Worm (Caenorhabditis elegans) whole organism, L1 larva: ENCODE data around the gene men-1.

Experiments
- C04F5.9 ChIP-seq: sonication (generic microtip); optimal IDR thresholded peaks from 2 replicates; lab custom pipeline; 2016; ENCODE audit warnings: missing genetic modification characterization, missing compliant biosample characterization
- C16A3.4 ChIP-seq: fragments of 150-350 bp; optimal IDR thresholded peaks from 2 replicates; lab custom pipeline; 2014; ENCODE audit warnings: missing biosample characterization, missing genetic modification characterization
- C34B4.2 ChIP-seq: sonication (generic microtip); optimal IDR thresholded peaks from 2 replicates; lab custom pipeline; 2017; ENCODE audit warnings: mild to moderate bottlenecking, missing genetic modification characterization, missing compliant biosample characterization
- Y116A8C.19 ChIP-seq: sonication (generic microtip); optimal IDR thresholded peaks from 2 replicates; lab custom pipeline; 2016; ENCODE audit warnings: missing compliant biosample characterization, missing genetic modification characterization, borderline replicate concordance
- aha-1 ChIP-seq: fragments of 150-350 bp; optimal IDR thresholded peaks from 2 replicates; lab custom pipeline; 2014; ENCODE audit warnings: missing biosample characterization, missing genetic modification characterization
- alr-1 ChIP-seq: fragments of 200-800 bp; sonication (Bioruptor generic); optimal IDR thresholded peaks from 2 replicates; lab custom pipeline; 2018; ENCODE audit warnings: borderline replicate concordance, mild to moderate bottlenecking, missing genetic modification characterization, missing compliant biosample characterization
- blmp-1 ChIP-seq: fragments of 150-350 bp; optimal IDR thresholded peaks from 2 replicates; lab custom pipeline; 2014; ENCODE audit warnings: missing biosample characterization, missing genetic modification characterization
- ceh-63 ChIP-seq: fragments of 200-800 bp; sonication (Bioruptor generic); optimal IDR thresholded peaks from 2 replicates; lab custom pipeline; 2018; ENCODE audit warnings: mild to moderate bottlenecking, missing genetic modification characterization, missing compliant biosample characterization
- ceh-82 ChIP-seq, 3 experiments: fragments of 150-350 bp in 1 of 3; sonication (generic microtip) in 2 of 3; optimal IDR thresholded peaks; 2 replicates each; lab custom pipeline; 2014 to 2017; ENCODE audit warnings: missing biosample characterization in 3 of 3, missing genetic modification characterization in 3 of 3
- ces-1 ChIP-seq: fragments of 150-350 bp; optimal IDR thresholded peaks from 2 replicates; lab custom pipeline; 2014; ENCODE audit warnings: missing biosample characterization, missing genetic modification reagents, missing genetic modification characterization
- dsc-1 ChIP-seq: sonication (generic microtip); optimal IDR thresholded peaks from 2 replicates; lab custom pipeline; 2016; ENCODE audit warnings: mild to moderate bottlenecking, missing genetic modification characterization, missing compliant biosample characterization
- efl-1 ChIP-seq, 4 experiments: fragments of 150-350 bp; optimal IDR thresholded peaks in 3 of 4; peaks in 1 of 4; 1 replicate in 1 of 4; 2 replicates in 3 of 4; lab custom pipeline; 2014; ENCODE audit warnings: missing biosample characterization in 2 of 4, missing genetic modification characterization in 2 of 4, missing genetic modification reagents in 2 of 4
- egl-13 ChIP-seq: sonication (generic microtip); optimal IDR thresholded peaks from 2 replicates; lab custom pipeline; 2016; ENCODE audit warnings: missing genotype, missing genetic modification reagents, missing genetic modification characterization, missing compliant biosample characterization
- elt-2 ChIP-seq: sonication (generic microtip); optimal IDR thresholded peaks from 2 replicates; lab custom pipeline; 2016; ENCODE audit warnings: missing genetic modification characterization, mild to moderate bottlenecking, inconsistent platforms, missing compliant biosample characterization, missing genetic modification reagents
- ets-5 ChIP-seq: fragments of 200-800 bp; sonication (Bioruptor generic); IDR thresholded peaks from 2 replicates; pipeline ENCODE4 v1.3.6; 2022; ENCODE audit warnings: missing genetic modification characterization, missing compliant biosample characterization
- fos-1 ChIP-seq: fragments of 150-350 bp; optimal IDR thresholded peaks from 2 replicates; lab custom pipeline; 2014; ENCODE audit warnings: missing biosample characterization, missing genetic modification characterization
- grh-1 ChIP-seq: fragments of 200-800 bp; sonication (Bioruptor generic); IDR thresholded peaks from 2 replicates; pipeline ENCODE4 v1.3.6; 2022; ENCODE audit warnings: missing genetic modification reagents, missing genetic modification characterization, missing compliant biosample characterization
- hlh-4 ChIP-seq: sonication (generic microtip); optimal IDR thresholded peaks from 2 replicates; lab custom pipeline; 2016; ENCODE audit warnings: mild to moderate bottlenecking, missing genetic modification characterization, missing compliant biosample characterization
- hpl-2 ChIP-seq: fragments of 150-350 bp; optimal IDR thresholded peaks from 2 replicates; lab custom pipeline; 2014; ENCODE audit warnings: missing biosample characterization, missing genetic modification reagents, missing genetic modification characterization
- irx-1 ChIP-seq: sonication (generic microtip); optimal IDR thresholded peaks from 2 replicates; lab custom pipeline; 2016; ENCODE audit warnings: missing genetic modification characterization, missing compliant biosample characterization
- isw-1 ChIP-seq: fragments of 200-800 bp; sonication (Bioruptor generic); IDR thresholded peaks from 2 replicates; pipeline ENCODE4 v1.3.6; 2022; ENCODE audit warnings: missing genetic modification characterization, missing compliant biosample characterization
- jun-1 ChIP-seq: fragments of 150-350 bp; optimal IDR thresholded peaks from 2 replicates; lab custom pipeline; 2014; ENCODE audit warnings: missing biosample characterization, missing genetic modification reagents, missing genetic modification characterization
- lin-13 ChIP-seq: fragments of 150-350 bp; optimal IDR thresholded peaks from 2 replicates; lab custom pipeline; 2014; ENCODE audit warnings: missing biosample characterization, missing genetic modification reagents, missing genetic modification characterization
- lin-14 ChIP-seq: fragments of 200-800 bp; sonication (Bioruptor generic); optimal IDR thresholded peaks from 2 replicates; lab custom pipeline; 2018; ENCODE audit warnings: mild to moderate bottlenecking, missing genetic modification characterization, moderate library complexity, missing compliant biosample characterization
- lin-15B ChIP-seq: fragments of 150-350 bp; sonication (generic microtip); optimal IDR thresholded peaks from 3 replicates; lab custom pipeline; 2014; ENCODE audit warnings: missing biosample characterization, missing genetic modification characterization
- lin-35 ChIP-seq, 2 experiments: fragments of 150-350 bp; optimal IDR thresholded peaks; 2 replicates each; lab custom pipeline; 2014; ENCODE audit warnings: missing biosample characterization in 2 of 2, missing genetic modification characterization in 2 of 2, missing genetic modification reagents in 2 of 2
- mab-9 ChIP-seq: fragments of 200-800 bp; sonication (Bioruptor generic); IDR thresholded peaks from 2 replicates; pipeline ENCODE4 v1.3.6; 2022; ENCODE audit warnings: missing genetic modification reagents, missing genetic modification characterization, missing compliant biosample characterization
- mef-2 ChIP-seq: fragments of 150-350 bp; optimal IDR thresholded peaks from 2 replicates; lab custom pipeline; 2014; ENCODE audit warnings: missing biosample characterization, missing genetic modification characterization
- mep-1 ChIP-seq: fragments of 150-350 bp; optimal IDR thresholded peaks from 2 replicates; lab custom pipeline; 2014; ENCODE audit warnings: missing biosample characterization, missing genetic modification characterization
- nhr-19 ChIP-seq: fragments of 200-800 bp; sonication (Bioruptor generic); conservative IDR thresholded peaks from 2 replicates; pipeline ENCODE4 v1.3.6; 2022; ENCODE audit warnings: missing genetic modification characterization, missing compliant biosample characterization
- nhr-20 ChIP-seq: sonication (generic microtip); optimal IDR thresholded peaks from 2 replicates; lab custom pipeline; 2016; ENCODE audit warnings: mild to moderate bottlenecking, missing genetic modification characterization, missing compliant biosample characterization
- nhr-28 ChIP-seq: fragments of 150-350 bp; optimal IDR thresholded peaks from 2 replicates; lab custom pipeline; 2014; ENCODE audit warnings: missing biosample characterization, missing genetic modification characterization
- nhr-84 ChIP-seq: sonication (generic microtip); optimal IDR thresholded peaks from 2 replicates; lab custom pipeline; 2017; ENCODE audit warnings: missing biosample characterization, missing genetic modification characterization
- nhr-85 ChIP-seq: sonication (generic microtip); peaks from one replicate; lab custom pipeline; 2016; ENCODE audit warnings: missing genetic modification characterization, inconsistent platforms, missing compliant biosample characterization
- pag-3 ChIP-seq: sonication (generic microtip); optimal IDR thresholded peaks from 2 replicates; lab custom pipeline; 2017; ENCODE audit warnings: missing genetic modification characterization, mild to moderate bottlenecking, missing compliant biosample characterization, antibody characterized with exemption, borderline replicate concordance; ENCODE audit not compliant: insufficient read depth
- pax-3 ChIP-seq: fragments of 200-800 bp; sonication (Bioruptor generic); optimal IDR thresholded peaks from 2 replicates; lab custom pipeline; 2018; ENCODE audit warnings: mild to moderate bottlenecking, missing genetic modification characterization, moderate library complexity, missing compliant biosample characterization
- pqm-1 ChIP-seq: sonication (generic microtip); optimal IDR thresholded peaks from 3 replicates; lab custom pipeline; 2017; ENCODE audit warnings: missing biosample characterization, missing genetic modification characterization
- snpc-4 ChIP-seq: fragments of 150-350 bp; optimal IDR thresholded peaks from 2 replicates; lab custom pipeline; 2014; ENCODE audit warnings: missing biosample characterization, missing genetic modification characterization
- sox-4 ChIP-seq: sonication (generic microtip); optimal IDR thresholded peaks from 2 replicates; lab custom pipeline; 2016; ENCODE audit warnings: missing genetic modification characterization, missing compliant biosample characterization
- sptf-1 ChIP-seq: fragments of 150-350 bp; optimal IDR thresholded peaks from 2 replicates; lab custom pipeline; 2014; ENCODE audit warnings: missing biosample characterization, missing genetic modification characterization
- sup-37 ChIP-seq: fragments of 200-800 bp; sonication (Bioruptor generic); optimal IDR thresholded peaks from 2 replicates; lab custom pipeline; 2018; ENCODE audit warnings: mild to moderate bottlenecking, missing genetic modification characterization, missing compliant biosample characterization
- unc-30 ChIP-seq: sonication (generic microtip); optimal IDR thresholded peaks from 2 replicates; lab custom pipeline; 2017; ENCODE audit warnings: missing biosample characterization, missing genetic modification characterization
- unc-86 ChIP-seq: sonication (generic microtip); optimal IDR thresholded peaks from 2 replicates; lab custom pipeline; 2016; ENCODE audit warnings: missing genetic modification characterization, missing compliant biosample characterization
- unc-98 ChIP-seq: fragments of 200-800 bp; sonication (Bioruptor generic); IDR thresholded peaks from 2 replicates; pipeline ENCODE4 v1.3.6; 2022; ENCODE audit warnings: missing genetic modification characterization, missing compliant biosample characterization
- vab-15 ChIP-seq: sonication (generic microtip); optimal IDR thresholded peaks from 2 replicates; lab custom pipeline; 2017; ENCODE audit warnings: missing genotype, mild to moderate bottlenecking, missing genetic modification characterization, missing compliant biosample characterization
- xbp-1 ChIP-seq: sonication (generic microtip); optimal IDR thresholded peaks from 2 replicates; lab custom pipeline; 2016; ENCODE audit warnings: missing genetic modification characterization, missing compliant biosample characterization
- zag-1 ChIP-seq: fragments of 150-350 bp; optimal IDR thresholded peaks from 2 replicates; lab custom pipeline; 2014; ENCODE audit warnings: missing biosample characterization, missing genetic modification characterization
- ztf-11 ChIP-seq, 2 experiments: sonication (generic microtip); optimal IDR thresholded peaks; 2 replicates each; lab custom pipeline; 2016 to 2017; ENCODE audit warnings: missing genetic modification characterization in 2 of 2, missing biosample characterization in 1 of 2, missing compliant biosample characterization in 1 of 2

The men-1 gene

DNA sequence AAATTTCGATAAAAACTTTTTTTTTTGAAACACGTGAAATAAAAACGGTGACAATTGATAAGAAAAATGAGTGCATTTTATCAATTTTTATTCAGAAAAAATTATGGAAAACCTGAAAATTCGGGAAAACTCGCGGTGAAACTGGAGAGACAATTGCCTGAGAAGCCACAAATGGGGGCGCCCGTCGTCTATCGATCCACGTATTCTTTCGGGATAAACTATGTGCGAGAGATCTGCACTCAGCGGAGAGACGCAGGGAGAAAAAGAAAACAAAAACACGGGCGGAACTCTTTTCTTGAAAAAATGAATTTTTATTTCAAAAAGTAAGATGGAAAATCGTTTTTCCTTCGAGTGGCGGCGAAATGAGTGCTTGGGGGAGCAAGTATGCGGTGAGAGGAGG lies at the start of gene men-1:
TSS of gene men-1 (minus strand) at position 242 of the 400 bp plus-strand sequence.
- TF ChIP-seq unc-30 (tag; lab: Kevin White, UChicago) = no peak
- no peak for TF ChIP-seq pqm-1
- no peak for TF ChIP-seq zag-1 (tag; lab: Kevin White, UChicago)
- TF ChIP-seq unc-98 (GFP tag; lab: Robert Waterston, UW) = no peak
- TF ChIP-seq C16A3.4 (tag; lab: Kevin White, UChicago) = no peak
- TF ChIP-seq sup-37 (GFP tag; lab: Kevin White, UChicago) = no peak
- TF ChIP-seq nhr-28 (tag; lab: Kevin White, UChicago) = no peak
- no peak for TF ChIP-seq nhr-84
- no peak for TF ChIP-seq C34B4.2
- TF ChIP-seq lin-14 (GFP tag; lab: Kevin White, UChicago) = peak; percentile 23
- TF ChIP-seq nhr-85 = peak; percentile 56
- no peak for TF ChIP-seq pax-3
- no peak for TF ChIP-seq unc-86 (tag; lab: Kevin White, UChicago)
- no peak for TF ChIP-seq efl-1 (optimal IDR thresholded peaks at IDR 0.05; lab: Kevin White, UChicago)
- peak in 1 of 2 experiments; percentile 79 for TF ChIP-seq efl-1 (GFP tag; optimal IDR thresholded peaks at IDR 0.05 in 1 of 2; lab: Kevin White, UChicago)
- TF ChIP-seq ceh-82 (tag; optimal IDR thresholded peaks at IDR 0.05; lab: Kevin White, UChicago) = no peak
- TF ChIP-seq, all 84 proteins: peak for 3

DNA sequence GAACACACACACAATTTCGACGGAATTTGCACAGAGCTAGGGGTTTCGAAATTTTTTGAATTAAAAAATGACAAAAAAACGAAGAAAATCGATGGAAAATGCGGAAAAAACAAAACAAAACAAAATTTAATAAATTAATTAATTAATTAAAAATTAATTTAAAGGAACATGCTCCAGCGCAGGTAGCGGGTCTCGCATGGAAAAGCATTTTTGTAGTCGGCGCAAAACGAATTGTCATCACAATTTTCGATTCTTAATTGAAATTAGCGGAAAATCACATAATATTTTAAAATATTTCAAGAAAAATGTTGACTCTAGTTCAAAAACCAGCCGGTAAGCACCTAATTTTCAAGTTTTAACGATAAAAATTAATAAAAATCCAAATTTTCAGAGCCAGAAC lies 42.5 kb upstream of the men-1 start, which contains the start of gene Y54G11A.3:
TSS of gene Y54G11A.3 (plus strand) at position 213 of the 400 bp plus-strand sequence.
- no peak for TF ChIP-seq irx-1 (tag; lab: Kevin White, UChicago)
- TF ChIP-seq ces-1 (GFP tag; lab: Kevin White, UChicago) = no peak
- no peak for TF ChIP-seq dsc-1 (tag; lab: Kevin White, UChicago)
- TF ChIP-seq C04F5.9 (tag; lab: Kevin White, UChicago) = no peak
- no peak for TF ChIP-seq isw-1 (GFP tag; lab: Robert Waterston, UW)
- no peak for TF ChIP-seq ceh-63 (GFP tag; lab: Kevin White, UChicago)
- TF ChIP-seq ets-5 (GFP tag; lab: Robert Waterston, UW) = no peak
- no peak for TF ChIP-seq elt-2
- TF ChIP-seq lin-15B (tag; lab: Kevin White, UChicago) = no peak
- TF ChIP-seq alr-1 (tag; lab: Kevin White, UChicago) = no peak
- no peak for TF ChIP-seq aha-1 (tag; lab: Kevin White, UChicago)
- TF ChIP-seq vab-15 (tag; lab: Kevin White, UChicago) = no peak
- TF ChIP-seq zag-1 (tag; lab: Kevin White, UChicago) = no peak
- no peak for TF ChIP-seq nhr-20 (tag; lab: Kevin White, UChicago)
- TF ChIP-seq C16A3.4 (tag; lab: Kevin White, UChicago) = no peak
- no peak for TF ChIP-seq pqm-1
- TF ChIP-seq, all 84 proteins: peak for 0

DNA sequence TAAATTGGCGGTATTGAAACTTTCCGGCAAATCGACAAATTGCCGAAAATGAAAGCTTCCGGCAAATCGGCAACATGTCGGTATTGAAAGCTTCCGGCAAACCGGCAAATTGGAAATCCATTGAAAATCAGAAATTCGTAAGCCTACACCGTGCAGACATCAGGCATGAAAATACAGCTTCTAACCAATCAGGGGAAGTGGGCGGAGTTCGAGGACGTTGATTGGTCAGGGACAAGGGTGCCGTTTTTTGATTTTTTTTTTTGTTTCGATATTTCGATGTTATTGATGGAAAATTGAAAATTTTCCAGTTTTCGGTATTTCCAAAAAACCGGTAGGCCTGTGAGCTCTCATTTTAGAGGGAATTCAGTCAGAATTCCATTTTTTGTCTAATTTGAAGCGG lies 35.9 kb upstream of the men-1 start:
- TF ChIP-seq Y116A8C.19 (tag; lab: Kevin White, UChicago) = no peak
- no peak for TF ChIP-seq mef-2
- no peak for TF ChIP-seq nhr-19
- TF ChIP-seq nhr-28 (tag; lab: Kevin White, UChicago) = no peak
- TF ChIP-seq unc-98 (GFP tag; lab: Robert Waterston, UW) = no peak
- no peak for TF ChIP-seq snpc-4 (tag; lab: Kevin White, UChicago)
- no peak for TF ChIP-seq hlh-4
- no peak for TF ChIP-seq jun-1 (tag; lab: Kevin White, UChicago)
- TF ChIP-seq sptf-1 (tag; lab: Kevin White, UChicago) = no peak
- no peak for TF ChIP-seq nhr-85
- no peak for TF ChIP-seq mep-1 (tag; lab: Kevin White, UChicago)
- TF ChIP-seq xbp-1 = no peak

DNA sequence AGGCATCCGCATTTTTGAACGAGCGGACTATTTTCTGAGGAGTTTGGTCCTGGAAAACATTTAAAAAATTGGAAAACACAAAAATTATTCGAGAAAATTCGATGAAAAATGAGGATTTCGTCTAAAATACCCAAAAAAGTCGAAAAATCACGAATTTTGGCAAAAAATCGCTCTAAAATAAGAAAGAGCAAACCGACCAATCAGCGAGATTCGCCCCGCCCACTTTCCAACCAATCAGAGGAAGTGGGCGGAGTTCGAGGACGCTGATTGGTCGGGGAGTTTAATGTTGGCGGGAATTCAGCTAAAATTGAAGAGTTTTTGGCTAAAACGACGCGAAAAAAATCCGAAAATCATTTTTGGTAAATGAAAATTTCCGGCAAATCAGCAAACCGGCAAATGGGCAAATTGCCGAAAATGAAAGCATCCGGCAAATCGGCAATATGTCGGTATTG lies 35.2 kb upstream of the men-1 start, which contains the start of gene Y54G11A.1:
TSS of gene Y54G11A.1 (minus strand) at position 51 of the 452 bp plus-strand sequence.
- TF ChIP-seq lin-14 (GFP tag; lab: Kevin White, UChicago) (no peak), nhr-28 (tag; lab: Kevin White, UChicago) (no peak), mep-1 (tag; lab: Kevin White, UChicago) (no peak), fos-1 (tag; lab: Kevin White, UChicago) (no peak), grh-1 (GFP tag; lab: Robert Waterston, UW) (no peak), lin-35 (GFP tag; optimal IDR thresholded peaks at IDR 0.05; lab: Kevin White, UChicago) (no peak), hpl-2 (no peak), ceh-82 (tag; optimal IDR thresholded peaks at IDR 0.05; lab: Kevin White, UChicago) (no peak), pag-3 (tag; lab: Kevin White, UChicago) (no peak), Y116A8C.19 (tag; lab: Kevin White, UChicago) (no peak), lin-13 (no peak), unc-98 (GFP tag; lab: Robert Waterston, UW) (no peak), sox-4 (tag; lab: Kevin White, UChicago) (no peak), mab-9 (GFP tag; lab: Robert Waterston, UW) (no peak), blmp-1 (tag; lab: Kevin White, UChicago) (no peak), egl-13 (tag; lab: Kevin White, UChicago) (no peak), ztf-11 (tag; optimal IDR thresholded peaks at IDR 0.05; lab: Kevin White, UChicago) (no peak)
